Fruit fly (Drosophila melanogaster) S2 (cell line): Measurements from ENCODE around the gene Unc-76.

Source experiments
- CG8478 ChIP-seq: fragments of >200 bp; optimal IDR thresholded peaks from 2 replicates; lab custom pipeline; 2018
- CTCF ChIP-seq, 2 experiments: fragments of >200 bp; optimal IDR thresholded peaks; 2 replicates each; lab custom pipeline; 2018

DNA sequence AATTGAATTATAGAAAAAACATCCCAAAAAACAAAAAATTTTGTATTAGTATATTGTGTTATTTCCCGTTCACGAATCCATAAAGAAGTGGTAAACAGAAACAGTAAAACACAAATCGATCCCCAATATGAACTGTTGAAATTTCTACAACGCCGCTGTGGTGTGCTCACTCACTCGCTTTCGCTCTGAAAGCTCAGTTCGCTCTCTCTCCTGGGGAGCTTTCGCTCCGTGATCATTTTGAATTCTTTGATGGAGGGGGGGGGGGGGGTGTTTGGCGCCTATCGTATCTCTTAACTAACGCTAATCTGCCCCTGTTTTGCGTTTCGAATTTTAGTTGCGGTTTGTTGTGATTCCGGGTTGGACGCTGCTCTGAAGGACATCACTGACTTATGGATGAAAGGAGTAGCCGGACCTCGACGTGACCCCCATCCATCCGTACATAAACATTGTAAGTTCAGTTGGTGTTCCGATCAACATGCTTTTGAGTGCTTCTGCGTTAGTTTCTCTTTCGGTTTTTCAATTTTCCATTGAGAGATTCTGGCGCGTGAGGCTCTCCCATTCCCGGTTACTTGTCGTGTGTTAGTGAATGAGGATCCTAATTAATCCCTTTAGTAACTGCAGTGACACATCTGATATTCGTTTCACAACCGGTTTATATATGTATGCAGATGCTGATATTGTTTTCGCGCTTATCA is 60.9 kb downstream of the Unc-76 start, which contains the start of gene D2hgdh:
- TF ChIP-seq CTCF (optimal IDR thresholded peaks at IDR 0.05; lab: Kevin White, UChicago) (no peak), CG8478 (lab: Kevin White, UChicago) (no peak)
